Fruit fly (Drosophila melanogaster): ENCODE data around the gene CG15465.

- no peak for TF ChIP-seq CG33557 (GFP tag; optimal IDR thresholded peaks at IDR 0.05)
- TF ChIP-seq Pdp1 (GFP tag; optimal IDR thresholded peaks at IDR 0.05), result peak in 1 of 2 experiments; percentile 51
- no peak for TF ChIP-seq Usf (GFP tag; optimal IDR thresholded peaks at IDR 0.05)
- TF ChIP-seq Rfx (GFP tag; IDR thresholded peaks at IDR 0.05), result no peak
Measured at dm6 chrX:5051049-5051448, 34.5 kb upstream of the CG15465 start.
